Fruit fly (Drosophila melanogaster) Kc167 (cell line): ENCODE results near the gene Kaz1-ORFB.

Experiments used
- Myc ChIP-seq: fragments of >200 bp; optimal IDR thresholded peaks from 2 replicates; lab custom pipeline; 2017; ENCODE audit warnings: missing external identifiers
- Sin3A ChIP-seq: fragments of >200 bp; optimal IDR thresholded peaks from 2 replicates; lab custom pipeline; 2018; ENCODE audit warnings: missing external identifiers
- h ChIP-seq: fragments of >200 bp; optimal IDR thresholded peaks from 3 replicates; lab custom pipeline; 2018; ENCODE audit warnings: missing external identifiers
- insv ChIP-seq: fragments of >200 bp; optimal IDR thresholded peaks from 3 replicates; lab custom pipeline; 2018; ENCODE audit warnings: missing external identifiers
- psq ChIP-seq: fragments of >200 bp; optimal IDR thresholded peaks from 2 replicates; lab custom pipeline; 2017; ENCODE audit warnings: missing external identifiers
- ttk ChIP-seq: sonication (Bioruptor generic); optimal IDR thresholded peaks from 2 replicates; lab custom pipeline; 2017; ENCODE audit warnings: missing external identifiers

Kaz1-ORFB gene

dm6 chr3L:216325-216724 lies at the start of gene Kaz1-ORFB:
TSS of gene Kaz1-ORFB (plus strand) at chr3L:216625.
- no peak for TF ChIP-seq psq (lab: Kevin White, UChicago)
- no peak for TF ChIP-seq insv (lab: Kevin White, UChicago)
- no peak for TF ChIP-seq Myc (lab: Kevin White, UChicago)
- TF ChIP-seq ttk = no peak
- TF ChIP-seq h (lab: Kevin White, UChicago) = no peak
- TF ChIP-seq Sin3A (lab: Kevin White, UChicago) = no peak

DNA sequence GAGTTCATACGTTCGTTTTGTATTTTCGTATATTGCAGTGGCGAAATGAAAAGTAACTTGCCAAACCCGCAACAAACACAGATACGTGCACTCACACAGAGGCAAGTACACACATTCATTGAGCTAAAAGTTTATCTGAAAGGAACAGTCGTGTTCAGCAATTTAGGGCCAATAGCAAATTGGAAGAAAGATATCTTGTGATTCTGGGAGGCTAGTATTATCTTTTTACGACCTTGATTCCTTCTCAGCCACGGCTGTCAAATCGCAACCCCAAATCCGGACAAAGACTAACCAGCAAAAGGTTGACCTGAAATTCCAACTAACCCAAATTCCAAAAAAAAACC lies 49.7 kb upstream of the Kaz1-ORFB start:
- no peak for TF ChIP-seq ttk
- no peak for TF ChIP-seq psq (lab: Kevin White, UChicago)
- no peak for TF ChIP-seq Sin3A (lab: Kevin White, UChicago)
- no peak for TF ChIP-seq insv (lab: Kevin White, UChicago)
- TF ChIP-seq Myc (lab: Kevin White, UChicago) = no peak
- TF ChIP-seq h (lab: Kevin White, UChicago) = no peak

DNA sequence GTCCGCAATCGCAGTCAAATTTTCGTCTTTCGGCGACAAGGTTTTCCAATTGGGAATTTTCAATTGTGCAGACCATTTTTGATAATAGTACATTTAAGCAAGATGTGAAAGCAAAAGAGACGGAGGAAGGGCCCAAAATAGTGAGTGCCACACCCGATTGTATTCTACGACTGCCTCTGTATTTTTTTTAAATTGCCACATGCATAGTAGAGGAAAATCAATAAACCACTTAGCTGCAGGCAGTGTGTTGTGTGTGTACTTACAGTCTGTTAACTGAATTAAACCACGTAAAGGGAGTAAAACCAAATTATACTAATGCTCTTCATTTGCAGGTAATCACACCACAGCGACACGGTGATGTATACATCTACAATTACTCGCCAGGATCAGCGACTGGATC lies 44.7 kb upstream of the Kaz1-ORFB start:
- no peak for TF ChIP-seq h (lab: Kevin White, UChicago)

DNA sequence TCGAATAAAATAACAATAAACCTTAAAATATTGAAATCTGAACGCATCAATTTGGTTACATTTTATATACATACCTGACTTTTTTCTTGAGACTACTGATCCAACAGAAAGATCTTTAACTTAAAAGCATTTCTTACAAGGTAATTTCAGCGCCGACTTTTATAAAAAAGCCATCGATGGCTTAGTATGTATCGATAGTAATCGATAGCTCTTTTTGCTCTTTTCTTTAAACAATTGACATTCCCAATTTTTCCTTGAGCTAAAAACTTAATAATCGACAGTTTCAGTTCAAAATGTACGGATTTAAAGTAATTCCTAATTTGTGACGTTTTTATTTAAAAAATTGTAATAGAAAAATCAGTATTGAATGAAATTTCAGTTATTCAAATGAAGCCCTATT lies 41.9 kb upstream of the Kaz1-ORFB start:
- no peak for TF ChIP-seq ttk
- TF ChIP-seq Sin3A (lab: Kevin White, UChicago) = no peak
- TF ChIP-seq h (lab: Kevin White, UChicago) = no peak
- TF ChIP-seq psq (lab: Kevin White, UChicago) = no peak
- no peak for TF ChIP-seq insv (lab: Kevin White, UChicago)
- no peak for TF ChIP-seq Myc (lab: Kevin White, UChicago)

- TF ChIP-seq insv (lab: Kevin White, UChicago) (no peak), psq (lab: Kevin White, UChicago) (no peak), Sin3A (lab: Kevin White, UChicago) (no peak), Myc (lab: Kevin White, UChicago) (no peak), h (lab: Kevin White, UChicago) (no peak), ttk (no peak)
These were observed 40.5 kb upstream of the Kaz1-ORFB start, which contains the start of gene CG7049 for dm6 chr3L:175949-176348. TSS of gene CG7049 (minus strand) at chr3L:176228.

DNA sequence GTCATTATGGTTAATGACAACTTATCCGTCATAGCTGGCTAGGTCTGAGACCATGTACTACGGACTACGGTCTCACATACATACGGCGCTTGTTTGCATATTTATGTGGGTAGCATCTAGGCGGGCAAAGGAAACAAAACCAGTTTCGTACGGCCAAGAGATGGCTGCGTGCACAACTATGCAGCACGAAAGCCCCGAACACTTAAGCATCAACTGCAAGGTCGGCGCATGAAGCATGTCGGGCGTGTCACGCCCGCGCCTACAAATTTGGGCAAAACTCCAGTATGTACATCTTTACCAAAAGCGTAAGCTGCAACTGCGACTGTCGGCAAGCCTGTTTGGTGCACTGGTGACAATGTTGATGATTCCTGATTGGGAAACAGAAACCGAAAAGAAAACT lies 38.5 kb upstream of the Kaz1-ORFB start:
- TF ChIP-seq Sin3A (lab: Kevin White, UChicago) (no peak), h (lab: Kevin White, UChicago) (no peak), psq (lab: Kevin White, UChicago) (no peak), insv (lab: Kevin White, UChicago) (no peak), Myc (lab: Kevin White, UChicago) (no peak), ttk (no peak)

DNA sequence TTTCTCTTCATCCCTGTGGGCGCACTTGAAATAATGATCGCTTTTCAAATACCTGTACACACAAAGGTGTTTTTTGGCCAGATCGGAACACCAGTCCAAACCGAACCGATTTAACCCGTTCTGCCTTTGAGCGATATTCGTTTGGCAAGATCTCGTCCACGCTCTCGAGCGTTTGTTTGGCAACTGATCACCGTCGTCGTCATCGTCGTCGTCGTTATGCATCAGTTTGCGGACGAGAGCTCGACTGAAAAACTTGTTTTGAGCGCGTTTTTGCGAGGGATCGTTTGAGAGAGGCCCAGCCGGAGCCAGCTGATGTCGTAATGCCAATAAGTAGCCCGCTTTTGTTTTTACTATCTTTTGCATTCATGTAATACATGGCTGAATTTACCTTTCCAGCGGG lies 38.0 kb upstream of the Kaz1-ORFB start:
- TF ChIP-seq Myc (lab: Kevin White, UChicago) (no peak), h (lab: Kevin White, UChicago) (no peak), insv (lab: Kevin White, UChicago) (no peak), psq (lab: Kevin White, UChicago) (no peak), Sin3A (lab: Kevin White, UChicago) (no peak), ttk (no peak)

DNA sequence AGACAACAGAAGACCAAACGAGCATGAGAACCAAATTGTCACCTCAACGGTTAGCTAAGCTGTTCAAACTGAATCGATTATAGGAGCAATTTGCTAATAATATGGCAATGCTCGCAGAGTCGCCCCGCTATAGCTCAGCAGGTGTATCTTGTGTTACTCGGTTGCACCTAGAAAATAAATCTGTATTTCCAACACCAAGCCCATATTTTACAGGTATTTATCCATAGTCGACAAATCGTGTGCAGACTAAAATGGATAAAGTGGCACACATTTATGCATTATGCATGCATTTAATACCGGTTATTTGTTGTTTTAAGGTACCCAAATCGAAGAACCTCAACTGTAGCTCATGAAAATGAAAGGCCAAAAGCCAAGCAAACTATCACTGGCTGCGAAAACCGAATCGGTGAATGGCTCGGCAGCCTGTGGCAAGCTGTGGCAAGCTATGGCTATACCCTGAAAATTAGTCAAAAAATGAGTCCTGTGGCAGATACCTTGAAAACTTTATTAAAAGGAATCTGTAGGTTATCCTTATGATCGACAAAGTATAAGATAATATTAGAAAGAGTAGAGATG lies 37.4 kb upstream of the Kaz1-ORFB start, which contains the start of gene Vdup1:
Vdup1 (minus strand) TSS at position 51 of the 576 bp plus-strand sequence.
- TF ChIP-seq Sin3A (lab: Kevin White, UChicago) (no peak), psq (lab: Kevin White, UChicago) (no peak), h (lab: Kevin White, UChicago) (no peak), insv (lab: Kevin White, UChicago) (no peak), ttk (no peak), Myc (lab: Kevin White, UChicago) (no peak)

- TF ChIP-seq psq (lab: Kevin White, UChicago) (no peak), insv (lab: Kevin White, UChicago) (no peak), Myc (lab: Kevin White, UChicago) (no peak), ttk (no peak), Sin3A (lab: Kevin White, UChicago) (no peak), h (lab: Kevin White, UChicago) (no peak)
These were observed 36.7 kb upstream of the Kaz1-ORFB start, which contains the start of gene CG13875 for dm6 chr3L:179490-180261. TSS of gene CG13875 (plus strand) at chr3L:179923.

dm6 chr3L:180262-180543 lies 36.2 kb upstream of the Kaz1-ORFB start:
- no peak for TF ChIP-seq h (lab: Kevin White, UChicago)
- no peak for TF ChIP-seq Myc (lab: Kevin White, UChicago)
- TF ChIP-seq insv (lab: Kevin White, UChicago) = no peak
- no peak for TF ChIP-seq Sin3A (lab: Kevin White, UChicago)
- no peak for TF ChIP-seq ttk
- TF ChIP-seq psq (lab: Kevin White, UChicago) = no peak

- TF ChIP-seq Sin3A (lab: Kevin White, UChicago) (no peak), ttk (no peak), h (lab: Kevin White, UChicago) (no peak), insv (lab: Kevin White, UChicago) (no peak), psq (lab: Kevin White, UChicago) (no peak)
These were observed 32.2 kb upstream of the Kaz1-ORFB start, which contains the start of the genes CG34140, Mkp and Mtch for dm6 chr3L:184251-184650. TSS of gene CG34140 (minus strand) at chr3L:184424. TSS of gene Mkp (minus strand) at chr3L:184540. TSS of gene Mtch (plus strand) at chr3L:184626.
